Fruit fly (Drosophila melanogaster): ENCODE results near the gene CG4558.
A peak's percentile ranks its signal among the peaks of the same experiment; 100 is the strongest.

CG4558 gene

DNA sequence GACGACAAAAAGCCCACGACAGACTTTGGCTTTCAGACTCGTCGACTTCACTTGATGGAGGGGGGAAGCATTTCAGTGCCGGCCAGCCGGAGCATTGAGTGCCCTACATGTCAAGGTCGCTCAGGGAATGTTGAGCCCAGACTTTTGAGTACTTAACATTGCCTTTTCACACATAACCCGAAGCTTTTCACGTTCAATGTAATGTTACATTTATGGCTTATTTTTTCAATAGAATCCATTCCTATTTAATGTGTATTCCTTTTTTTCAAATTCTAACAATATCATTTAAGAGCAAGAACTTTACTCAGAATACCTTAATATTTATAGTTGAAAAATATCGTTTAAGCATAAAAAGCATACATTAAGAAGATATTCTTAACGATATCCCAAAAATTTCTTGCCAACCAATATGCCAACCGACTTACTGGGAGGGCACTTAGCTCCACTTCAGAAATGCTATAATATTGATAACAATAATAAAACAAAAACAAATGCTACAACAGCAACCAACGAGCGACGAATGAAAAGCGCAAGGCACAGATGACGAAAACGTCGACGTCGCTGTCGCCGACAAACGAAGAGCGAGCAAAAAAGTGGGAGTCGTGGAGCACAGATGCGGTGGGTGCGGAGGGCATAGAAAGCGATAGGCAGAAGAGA, 10.3 kb downstream of the CG4558 start (continued):
- TF ChIP-seq gcm (GFP tag; optimal IDR thresholded peaks at IDR 0.05), result no peak
- peak; percentile 84 for TF ChIP-seq lmd (GFP tag; IDR thresholded peaks at IDR 0.05)
- no peak for TF ChIP-seq CG4707 (GFP tag; optimal IDR thresholded peaks at IDR 0.05)
- peak; percentile 98 for TF ChIP-seq sens (GFP tag)
- no peak for TF ChIP-seq tll (GFP tag; optimal IDR thresholded peaks at IDR 0.05)
- TF ChIP-seq fru (optimal IDR thresholded peaks at IDR 0.05), result no peak
- no peak for TF ChIP-seq CG4617 (GFP tag; optimal IDR thresholded peaks at IDR 0.05; ENCODE audit: borderline replicate concordance)
- peak; percentile 62 for TF ChIP-seq CG4730 (GFP tag; IDR thresholded peaks at IDR 0.05)
- peak; percentile 83 for TF ChIP-seq CG32532 (GFP tag; IDR thresholded peaks at IDR 0.05)
- TF ChIP-seq chm (GFP tag; IDR thresholded peaks at IDR 0.05), result no peak; the same call in 1 of the 2 replicates
- peak; percentile 82 for TF ChIP-seq BtbVII (GFP tag; optimal IDR thresholded peaks at IDR 0.05)
- TF ChIP-seq tup (GFP tag; optimal IDR thresholded peaks at IDR 0.05), result peak; percentile 46
- TF ChIP-seq pros (GFP tag; optimal IDR thresholded peaks at IDR 0.05), result no peak
- peak; percentile 40; the same call in 1 of the 2 replicates for TF ChIP-seq gsb (GFP tag; IDR thresholded peaks at IDR 0.05)
- TF ChIP-seq CG18599 (GFP tag; optimal IDR thresholded peaks at IDR 0.05), result peak; percentile 82
- TF ChIP-seq row (GFP tag; IDR thresholded peaks at IDR 0.05), result peak; percentile 72
- TF ChIP-seq GATAe (GFP tag; conservative IDR thresholded peaks at IDR 0.05), result 0 out of 2 replicates have a peak, but pooled peaks have one; percentile 34
- no peak for TF ChIP-seq CG12299 (tag; optimal IDR thresholded peaks at IDR 0.05)
- peak; percentile 82 for TF ChIP-seq HLH3B (GFP tag; IDR thresholded peaks at IDR 0.05)
- no peak for TF ChIP-seq CG10565 (GFP tag; optimal IDR thresholded peaks at IDR 0.05)
- TF ChIP-seq CG30431 (GFP tag; optimal IDR thresholded peaks at IDR 0.05), result peak; percentile 10
- peak; percentile 62 for TF ChIP-seq Dad (GFP tag; optimal IDR thresholded peaks at IDR 0.05)
- peak; percentile 61 for TF ChIP-seq ERR (GFP tag; optimal IDR thresholded peaks at IDR 0.05)
- TF ChIP-seq CG15514 (GFP tag; optimal IDR thresholded peaks at IDR 0.05), result peak; percentile 26
- TF ChIP-seq kay (GFP tag; optimal IDR thresholded peaks at IDR 0.05), result peak; percentile 49
- peak; percentile 23 for TF ChIP-seq run (tag; optimal IDR thresholded peaks at IDR 0.05)
- peak; percentile 39 for TF ChIP-seq CG9437 (GFP tag; optimal IDR thresholded peaks at IDR 0.05)
- TF ChIP-seq exex (tag; optimal IDR thresholded peaks at IDR 0.05), result peak; percentile 20
- peak; percentile 81 for TF ChIP-seq CG6854 (GFP tag; optimal IDR thresholded peaks at IDR 0.05)
- peak; percentile 10; the same call in 1 of the 2 replicates for TF ChIP-seq Atf6 (GFP tag; IDR thresholded peaks at IDR 0.05)
- no peak for TF ChIP-seq twi (tag; optimal IDR thresholded peaks at IDR 0.05)
- no peak for TF ChIP-seq zf30C (GFP tag; optimal IDR thresholded peaks at IDR 0.05)
- peak; percentile 58 for TF ChIP-seq grau (tag; optimal IDR thresholded peaks at IDR 0.05)
- peak; percentile 26 for TF ChIP-seq CG17186 (GFP tag; optimal IDR thresholded peaks at IDR 0.05)
- TF ChIP-seq btn (GFP tag; optimal IDR thresholded peaks at IDR 0.05), result peak; percentile 43
- TF ChIP-seq CG9876 (GFP tag; optimal IDR thresholded peaks at IDR 0.05), result no peak
- TF ChIP-seq Hr51 (GFP tag; optimal IDR thresholded peaks at IDR 0.05), result peak in 1 of 2 experiments; percentile 63
- TF ChIP-seq pnt (GFP tag; optimal IDR thresholded peaks at IDR 0.05), result peak; percentile 84
- TF ChIP-seq vnd (GFP tag; IDR thresholded peaks at IDR 0.05; ENCODE audit: partially characterized antibody), result no peak
- TF ChIP-seq CG8765 (GFP tag; IDR thresholded peaks at IDR 0.05), result peak; percentile 36; the same call in 1 of the 2 replicates
- TF ChIP-seq da (GFP tag; optimal IDR thresholded peaks at IDR 0.05), result no peak
- no peak for TF ChIP-seq CG9797 (GFP tag; optimal IDR thresholded peaks at IDR 0.05)
- no peak for TF ChIP-seq CG4360 (GFP tag; IDR thresholded peaks at IDR 0.05)
- TF ChIP-seq Rx (GFP tag; IDR thresholded peaks at IDR 0.05), result peak; percentile 64
- peak; percentile 71; the same call in 2 of the 3 replicates for TF ChIP-seq jigr1 (GFP tag; IDR thresholded peaks at IDR 0.05)
- TF ChIP-seq CG7786 (GFP tag; optimal IDR thresholded peaks at IDR 0.05), result no peak
- peak; percentile 72 to 88 for TF ChIP-seq Pdp1 (GFP tag; optimal IDR thresholded peaks at IDR 0.05)
- no peak for TF ChIP-seq ash1 (GFP tag; optimal IDR thresholded peaks at IDR 0.05)
- TF ChIP-seq Dll (GFP tag; IDR thresholded peaks at IDR 0.05; ENCODE audit: partially characterized antibody), result no peak
- no peak for TF ChIP-seq CG14050 (GFP tag; IDR thresholded peaks at IDR 0.05)

Data from whole organism, embryonic.